Fruit fly (Drosophila melanogaster): ENCODE measurements around the gene CG6793.

DNA sequence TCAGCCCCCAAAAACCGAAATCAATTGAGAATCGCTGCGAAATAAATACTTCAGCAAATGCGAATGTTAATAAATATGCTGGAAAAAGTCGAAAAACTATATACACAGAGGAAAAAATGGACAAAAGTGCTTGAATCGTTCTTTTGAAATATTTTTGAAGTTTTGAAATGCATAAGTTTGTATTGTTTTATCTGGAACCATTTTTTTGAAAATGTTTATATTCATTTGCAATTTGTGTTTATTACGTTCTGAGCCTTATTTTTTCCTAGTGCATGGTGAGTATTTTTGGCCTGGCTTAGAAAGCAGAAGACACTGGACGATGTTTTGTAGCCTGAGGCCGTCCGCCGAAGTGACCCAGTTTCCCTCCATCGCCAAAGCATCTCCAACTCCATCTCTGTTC is 17.2 kb upstream of the CG6793 start:
- no peak for TF ChIP-seq CTCF (optimal IDR thresholded peaks at IDR 0.05)
- TF ChIP-seq CG8478 (optimal IDR thresholded peaks at IDR 0.05) = no peak

Data from S2 (cell line).